Fruit fly (Drosophila melanogaster) Kc167 (cell line): ENCODE results near the gene Nplp3.

Source experiments
- Sin3A ChIP-seq: fragments of >200 bp; optimal IDR thresholded peaks from 2 replicates; lab custom pipeline; 2018; ENCODE audit warnings: missing external identifiers
- h ChIP-seq: fragments of >200 bp; optimal IDR thresholded peaks from 3 replicates; lab custom pipeline; 2018; ENCODE audit warnings: missing external identifiers

dm6 chr3L:16288322-16288721 is 29.5 kb upstream of the Nplp3 start, which contains the start of gene CG13046:
- TF ChIP-seq Sin3A (no peak), h (lab: Kevin White, UChicago) (no peak)
